Worm (Caenorhabditis elegans): Measurements from ENCODE around the gene rga-8.

rga-8 gene

DNA sequence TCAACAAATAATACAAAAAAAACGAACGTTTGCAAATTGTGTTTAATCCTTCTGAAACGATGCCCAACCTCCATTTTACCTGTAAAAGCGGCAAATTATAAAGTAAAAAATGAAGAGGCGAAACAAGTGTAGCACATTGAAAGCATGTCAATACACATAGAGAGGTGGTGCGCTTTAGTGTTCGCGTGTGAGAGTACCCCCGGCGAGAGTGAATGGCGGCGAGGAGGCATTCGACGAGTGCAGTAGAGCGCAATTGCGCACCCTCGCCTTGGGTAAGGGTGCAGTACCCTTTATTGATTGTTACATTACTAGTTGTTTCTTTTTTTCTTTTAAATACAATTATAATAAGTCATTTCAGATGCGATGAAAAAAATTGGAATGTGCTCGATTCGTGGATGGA, 4.4 kb downstream of the rga-8 start, which contains the start of gene hst-6 (continued):
- TF ChIP-seq tbx-2 (tag; optimal IDR thresholded peaks at IDR 0.05) (peak; percentile 54), Y116A8C.19 (tag; optimal IDR thresholded peaks at IDR 0.05; ENCODE audit: borderline replicate concordance) (no peak), fkh-8 (tag; optimal IDR thresholded peaks at IDR 0.05) (peak; percentile 19), lin-13 (GFP tag; optimal IDR thresholded peaks at IDR 0.05) (no peak), efl-3 (GFP tag; optimal IDR thresholded peaks at IDR 0.05) (no peak), nhr-28 (tag; optimal IDR thresholded peaks at IDR 0.05) (no peak), aly-2 (tag; optimal IDR thresholded peaks at IDR 0.05) (no peak), blmp-1 (tag; optimal IDR thresholded peaks at IDR 0.05) (peak; percentile 53), lsy-2 (tag; optimal IDR thresholded peaks at IDR 0.05) (peak; percentile 45 to 52), ztf-11 (tag; optimal IDR thresholded peaks at IDR 0.05) (peak in 1 of 2 experiments; percentile 6), mep-1 (tag; optimal IDR thresholded peaks at IDR 0.05) (peak; percentile 66), unc-130 (tag; optimal IDR thresholded peaks at IDR 0.05) (peak; percentile 70), rnt-1 (tag; optimal IDR thresholded peaks at IDR 0.05) (peak; percentile 56)

ce11 chrX:5269359-5269758, 10.2 kb downstream of the rga-8 start:
- TF ChIP-seq elt-2 (tag; optimal IDR thresholded peaks at IDR 0.05), result peak; percentile 37
- TF ChIP-seq unc-86 (tag; optimal IDR thresholded peaks at IDR 0.05), result no peak
- no peak for TF ChIP-seq isw-1 (GFP tag; IDR thresholded peaks at IDR 0.05)
- TF ChIP-seq ceh-8 (GFP tag; optimal IDR thresholded peaks at IDR 0.05), result no peak

DNA sequence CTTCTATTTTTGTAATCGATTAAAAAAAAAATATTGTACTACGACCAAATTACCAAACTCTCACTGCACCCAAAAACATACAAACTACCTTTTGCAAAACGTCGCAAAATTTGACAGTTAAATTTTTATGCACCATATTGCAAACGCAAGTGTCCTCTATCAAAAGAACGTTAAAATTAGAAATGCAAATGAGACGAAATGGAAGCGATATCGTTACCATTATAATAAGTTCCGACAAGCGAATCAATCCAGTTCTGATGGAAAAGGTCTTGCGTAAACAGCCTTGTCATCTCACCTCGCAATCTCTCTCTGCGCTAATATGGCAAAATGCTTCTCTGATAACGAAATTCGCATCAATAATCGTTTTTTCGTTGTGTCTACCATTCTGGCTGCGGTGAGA, 11.5 kb downstream of the rga-8 start:
- TF ChIP-seq elt-3 (tag; optimal IDR thresholded peaks at IDR 0.05) (peak in 1 of 6 experiments; percentile 2), lir-3 (tag; optimal IDR thresholded peaks at IDR 0.05; ENCODE audit: poor library complexity) (no peak)

ce11 chrX:5265356-5265755, 14.2 kb downstream of the rga-8 start:
- no peak for TF ChIP-seq lin-39 (tag; optimal IDR thresholded peaks at IDR 0.05)
- TF ChIP-seq ztf-4 (tag; optimal IDR thresholded peaks at IDR 0.05), result no peak
- TF ChIP-seq alr-1 (tag; optimal IDR thresholded peaks at IDR 0.05; ENCODE audit: borderline replicate concordance), result no peak
- no peak for TF ChIP-seq hpl-2 (GFP tag; optimal IDR thresholded peaks at IDR 0.05)
- no peak for TF ChIP-seq jun-1 (tag; optimal IDR thresholded peaks at IDR 0.05)
- TF ChIP-seq ceh-82 (tag; optimal IDR thresholded peaks at IDR 0.05), result no peak
- no peak for TF ChIP-seq elt-2 (tag; optimal IDR thresholded peaks at IDR 0.05)
- no peak for TF ChIP-seq C04F5.9 (tag; optimal IDR thresholded peaks at IDR 0.05)
- TF ChIP-seq F16B12.6 (tag; optimal IDR thresholded peaks at IDR 0.05), result no peak
- no peak for TF ChIP-seq nhr-47 (tag; optimal IDR thresholded peaks at IDR 0.05)
- TF ChIP-seq nhr-85 (tag), result no peak
- no peak for TF ChIP-seq nhr-71 (tag; optimal IDR thresholded peaks at IDR 0.05)
- no peak for TF ChIP-seq egl-13 (tag; optimal IDR thresholded peaks at IDR 0.05)
- no peak for TF ChIP-seq pqm-1 (tag; optimal IDR thresholded peaks at IDR 0.05)
- TF ChIP-seq nhr-19 (GFP tag; conservative IDR thresholded peaks at IDR 0.05), result no peak
- TF ChIP-seq mep-1 (tag; optimal IDR thresholded peaks at IDR 0.05), result no peak

DNA sequence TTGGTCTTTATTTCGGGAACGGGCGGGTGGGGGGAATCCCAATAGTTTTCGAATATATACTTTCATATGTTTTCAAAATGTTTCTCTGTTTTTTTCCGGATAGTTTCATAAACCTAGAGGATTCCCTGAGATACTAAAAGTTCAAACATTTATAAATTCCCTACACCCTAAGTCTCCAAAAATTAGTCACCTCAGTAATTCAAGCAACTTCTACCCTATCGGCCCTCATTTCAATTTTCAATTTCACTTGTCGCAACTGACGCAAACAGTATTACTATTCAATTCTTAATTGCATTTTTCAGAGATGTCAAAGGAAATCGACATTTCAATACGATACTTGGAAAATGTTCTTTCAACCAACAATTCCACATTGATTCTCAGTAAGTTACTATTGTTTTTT, 15.5 kb downstream of the rga-8 start, which contains the start of gene Y34B4A.4:
Gene Y34B4A.4 (plus strand): TSS at position 301 of the 400 bp plus-strand sequence.
- TF ChIP-seq rnt-1 (tag; optimal IDR thresholded peaks at IDR 0.05), result no peak

DNA sequence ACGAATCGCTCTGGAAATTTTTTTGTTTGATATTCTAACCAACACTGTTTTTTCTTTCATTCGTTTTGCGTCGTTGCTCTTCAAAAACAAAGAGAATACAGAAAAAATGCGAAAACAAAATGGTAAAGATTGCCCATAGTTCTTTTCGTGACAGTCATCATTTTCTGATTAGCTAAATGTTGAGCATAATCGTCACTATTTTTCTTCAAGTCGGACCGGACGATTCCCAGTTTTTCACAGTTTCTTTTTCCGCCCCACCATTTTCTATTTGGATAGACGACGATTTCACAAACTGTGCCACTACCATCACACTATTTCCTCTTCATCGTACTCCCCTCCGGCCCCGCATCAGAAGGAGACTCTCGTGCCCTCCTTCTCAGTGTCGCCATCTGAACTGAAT, 16.0 kb downstream of the rga-8 start:
- TF ChIP-seq grh-1 (GFP tag; IDR thresholded peaks at IDR 0.05) (no peak), dsc-1 (tag; optimal IDR thresholded peaks at IDR 0.05) (peak; percentile 9), egl-13 (tag; optimal IDR thresholded peaks at IDR 0.05) (no peak), egl-27 (tag; optimal IDR thresholded peaks at IDR 0.05) (no peak), ceh-88 (GFP tag; IDR thresholded peaks at IDR 0.05) (no peak), nhr-12 (tag; optimal IDR thresholded peaks at IDR 0.05) (no peak), zip-4 (GFP tag; optimal IDR thresholded peaks at IDR 0.05) (no peak), rnt-1 (tag; optimal IDR thresholded peaks at IDR 0.05) (no peak)
